Fruit fly (Drosophila melanogaster) whole organism, embryonic: ENCODE results near the gene Pat1.

Experiments
- B-H1 ChIP-seq: fragments of 200-800 bp; sonication (Bioruptor generic); IDR thresholded peaks from 3 replicates; pipeline ENCODE4 v1.3.6; 2022; ENCODE audit warnings: missing biosample characterization, missing genetic modification characterization
- C15 ChIP-seq: fragments of 200-800 bp; sonication (Bioruptor generic); IDR thresholded peaks from 3 replicates; pipeline ENCODE4 v1.3.6; 2022; ENCODE audit warnings: missing biosample characterization, missing genetic modification characterization
- CG10431 ChIP-seq: fragments of 200-800 bp; sonication (Bioruptor generic); optimal IDR thresholded peaks from 3 replicates; lab custom pipeline; 2018; ENCODE audit warnings: missing biosample characterization, mild to moderate bottlenecking, missing genetic modification characterization
- CG11504 ChIP-seq: fragments of 200-800 bp; sonication (Bioruptor generic); optimal IDR thresholded peaks from 3 replicates; lab custom pipeline; 2019; ENCODE audit warnings: missing biosample characterization, mild to moderate bottlenecking, missing genetic modification characterization, moderate library complexity
- CG12236 ChIP-seq: fragments of 200-800 bp; sonication (Bioruptor generic); optimal IDR thresholded peaks from 2 replicates; lab custom pipeline; 2016; ENCODE audit warnings: missing biosample characterization, missing genetic modification characterization
- CG12659 ChIP-seq: fragments of 200-800 bp; sonication (Bioruptor generic); optimal IDR thresholded peaks from 3 replicates; lab custom pipeline; 2017; ENCODE audit warnings: mild to moderate bottlenecking, missing biosample characterization, missing genetic modification reagents, missing genetic modification characterization
- CG13775 ChIP-seq: fragments of 200-800 bp; sonication (Bioruptor generic); optimal IDR thresholded peaks from 3 replicates; lab custom pipeline; 2017; ENCODE audit warnings: missing biosample characterization, mild to moderate bottlenecking, missing genetic modification characterization
- CG14050 ChIP-seq: fragments of 200-800 bp; sonication (Bioruptor generic); IDR thresholded peaks from 3 replicates; pipeline ENCODE4 v1.3.6; 2022; ENCODE audit warnings: missing biosample characterization, missing genetic modification characterization
- CG15269 ChIP-seq: fragments of 200-800 bp; sonication (Bioruptor generic); optimal IDR thresholded peaks from 2 replicates; lab custom pipeline; 2018; ENCODE audit warnings: missing biosample characterization, mild to moderate bottlenecking, missing genetic modification characterization, moderate library complexity
- CG1647 ChIP-seq: fragments of 200-800 bp; sonication (Bioruptor generic); optimal IDR thresholded peaks from 3 replicates; lab custom pipeline; 2016; ENCODE audit warnings: missing biosample characterization, missing genetic modification characterization
- CG16815 ChIP-seq: fragments of 200-800 bp; sonication (Bioruptor generic); optimal IDR thresholded peaks from 3 replicates; lab custom pipeline; 2017; ENCODE audit warnings: missing biosample characterization, mild to moderate bottlenecking, missing genetic modification characterization
- CG1792 ChIP-seq: fragments of 200-800 bp; sonication (Bioruptor generic); optimal IDR thresholded peaks from 2 replicates; lab custom pipeline; 2016; ENCODE audit warnings: missing biosample characterization, missing genetic modification characterization
- CG2120 ChIP-seq: fragments of 200-800 bp; sonication (Bioruptor generic); optimal IDR thresholded peaks from 3 replicates; lab custom pipeline; 2016; ENCODE audit warnings: missing biosample characterization, missing genetic modification characterization
- CG2889 ChIP-seq: fragments of 200-800 bp; sonication (Bioruptor generic); IDR thresholded peaks from 3 replicates; pipeline ENCODE4 v1.3.6; 2022; ENCODE audit warnings: missing biosample characterization, missing genetic modification characterization
- CG31388 ChIP-seq: fragments of 200-800 bp; sonication (Bioruptor generic); optimal IDR thresholded peaks from 2 replicates; lab custom pipeline; 2016; ENCODE audit warnings: missing biosample characterization, missing genetic modification characterization
- CG33213 ChIP-seq: fragments of 200-800 bp; sonication (Bioruptor generic); optimal IDR thresholded peaks from 3 replicates; lab custom pipeline; 2016; ENCODE audit warnings: missing biosample characterization, missing genetic modification characterization
- CG34422 ChIP-seq: fragments of 200-800 bp; sonication (Bioruptor generic); IDR thresholded peaks from 3 replicates; pipeline ENCODE4 v1.3.6; 2022; ENCODE audit warnings: missing biosample characterization, missing genetic modification characterization
- CG4328 ChIP-seq: fragments of 200-800 bp; sonication (Bioruptor generic); optimal IDR thresholded peaks from 3 replicates; lab custom pipeline; 2017; ENCODE audit warnings: missing biosample characterization, missing genetic modification reagents, missing genetic modification characterization
- CG7839 ChIP-seq: fragments of 200-800 bp; sonication (Bioruptor generic); optimal IDR thresholded peaks from 3 replicates; lab custom pipeline; 2018; ENCODE audit warnings: missing biosample characterization, mild to moderate bottlenecking, missing genetic modification characterization, moderate library complexity
- CG9876 ChIP-seq: fragments of 200-800 bp; sonication (Bioruptor generic); optimal IDR thresholded peaks from 2 replicates; lab custom pipeline; 2016; ENCODE audit warnings: missing biosample characterization, missing genetic modification characterization
- D19A ChIP-seq: fragments of 200-800 bp; optimal IDR thresholded peaks from 3 replicates; lab custom pipeline; 2019; ENCODE audit warnings: missing biosample characterization, mild to moderate bottlenecking, missing genetic modification characterization, moderate library complexity
- Dip2 ChIP-seq: fragments of 200-800 bp; sonication (Bioruptor generic); IDR thresholded peaks from 2 replicates; pipeline ENCODE4 v1.3.6; 2022; ENCODE audit warnings: missing biosample characterization, missing genetic modification characterization
- Dll ChIP-seq: fragments of 200-800 bp; sonication (Bioruptor generic); IDR thresholded peaks from 4 replicates; pipeline ENCODE4 v1.3.6; 2022; ENCODE audit warnings: missing biosample characterization, missing genetic modification characterization; ENCODE audit not compliant: partially characterized antibody
- Doc3 ChIP-seq: fragments of 200-800 bp; sonication (Bioruptor generic); IDR thresholded peaks from 3 replicates; pipeline ENCODE4 v1.3.6; 2022; ENCODE audit warnings: missing biosample characterization, missing genetic modification characterization; ENCODE audit not compliant: partially characterized antibody
- Meics ChIP-seq: fragments of 200-800 bp; sonication (Bioruptor generic); optimal IDR thresholded peaks from 2 replicates; lab custom pipeline; 2017; ENCODE audit warnings: missing biosample characterization, mild to moderate bottlenecking, missing genetic modification characterization
- Mrtf ChIP-seq: fragments of 200-800 bp; sonication (Bioruptor generic); IDR thresholded peaks from 3 replicates; pipeline ENCODE4 v1.3.6; 2022; ENCODE audit warnings: missing biosample characterization, missing genetic modification characterization
- NFAT ChIP-seq: fragments of 200-800 bp; sonication (Bioruptor generic); IDR thresholded peaks from 2 replicates; pipeline ENCODE4 v1.3.6; 2022; ENCODE audit warnings: missing biosample characterization, missing genetic modification characterization
- Oaz ChIP-seq: fragments of 200-800 bp; sonication (Bioruptor generic); IDR thresholded peaks from 2 replicates; pipeline ENCODE4 v1.3.6; 2022; ENCODE audit warnings: missing biosample characterization, missing genetic modification characterization
- Pdp1 ChIP-seq, 2 experiments: fragments of 200-800 bp; sonication (Bioruptor generic); optimal IDR thresholded peaks; 3 replicates each; lab custom pipeline; 2016; ENCODE audit warnings: missing biosample characterization in 2 of 2, missing genetic modification characterization in 2 of 2, mild to moderate bottlenecking in 1 of 2, moderate library complexity in 1 of 2
- Ptx1 ChIP-seq: fragments of 200-800 bp; sonication (Bioruptor generic); IDR thresholded peaks from 2 replicates; pipeline ENCODE4 v1.3.6; 2022; ENCODE audit warnings: missing biosample characterization, missing genetic modification characterization
- Sox102F ChIP-seq: fragments of 200-800 bp; sonication (Bioruptor generic); optimal IDR thresholded peaks from 2 replicates; lab custom pipeline; 2018; ENCODE audit warnings: missing biosample characterization, mild to moderate bottlenecking, missing genetic modification characterization, moderate library complexity
- Xbp1 ChIP-seq: fragments of 200-800 bp; sonication (Bioruptor generic); optimal IDR thresholded peaks from 3 replicates; lab custom pipeline; 2016; ENCODE audit warnings: missing biosample characterization, mild to moderate bottlenecking, missing genetic modification characterization
- ab ChIP-seq: fragments of 200-800 bp; sonication (Bioruptor generic); optimal IDR thresholded peaks from 2 replicates; lab custom pipeline; 2016; ENCODE audit warnings: missing biosample characterization, missing genetic modification characterization
- ase ChIP-seq: fragments of 200-800 bp; sonication (Bioruptor generic); IDR thresholded peaks from 3 replicates; pipeline ENCODE4 v1.3.6; 2022; ENCODE audit warnings: missing biosample characterization, missing genetic modification characterization
- chinmo ChIP-seq: fragments of 200-800 bp; sonication (Bioruptor generic); IDR thresholded peaks from 4 replicates; pipeline ENCODE4 v1.3.6; 2022; ENCODE audit warnings: missing biosample characterization, missing genetic modification characterization; ENCODE audit not compliant: partially characterized antibody
- chm ChIP-seq: fragments of 200-800 bp; sonication (Bioruptor generic); IDR thresholded peaks from 2 replicates; pipeline ENCODE4 v1.3.6; 2022; ENCODE audit warnings: missing biosample characterization, missing genetic modification characterization
- esg ChIP-seq: fragments of 200-800 bp; sonication (Bioruptor generic); conservative IDR thresholded peaks from 2 replicates; pipeline ENCODE4 v1.3.6; 2022; ENCODE audit warnings: missing biosample characterization, missing genetic modification characterization
- grau ChIP-seq: fragments of 200-800 bp; optimal IDR thresholded peaks from 3 replicates; lab custom pipeline; 2019; ENCODE audit warnings: missing biosample characterization, mild to moderate bottlenecking, missing genetic modification characterization, moderate library complexity
- mam ChIP-seq: fragments of 200-800 bp; sonication (Bioruptor generic); optimal IDR thresholded peaks from 3 replicates; lab custom pipeline; 2016; ENCODE audit warnings: missing biosample characterization, missing genetic modification characterization
- nmo ChIP-seq: fragments of 200-800 bp; sonication (Bioruptor generic); optimal IDR thresholded peaks from 2 replicates; lab custom pipeline; 2018; ENCODE audit warnings: missing biosample characterization, mild to moderate bottlenecking, missing genetic modification characterization, moderate library complexity
- prd ChIP-seq, 3 experiments: fragments of >200 bp in 2 of 3; fragments of 200-800 bp in 1 of 3; sonication (Bioruptor generic) in 1 of 3; optimal IDR thresholded peaks in 2 of 3; IDR thresholded peaks in 1 of 3; 2 replicates in 2 of 3; 3 replicates in 1 of 3; pipeline versions ENCODE4 v1.3.6 to Lab custom; 2017 to 2022; ENCODE audit warnings: missing biosample characterization in 1 of 3, missing genetic modification characterization in 1 of 3
- salm ChIP-seq: fragments of 200-800 bp; sonication (Bioruptor generic); optimal IDR thresholded peaks from 2 replicates; lab custom pipeline; 2018; ENCODE audit warnings: missing biosample characterization, mild to moderate bottlenecking, missing genetic modification characterization
- sens ChIP-seq: fragments of 200-800 bp; sonication (Bioruptor generic); peaks from one replicate; lab custom pipeline; 2016; ENCODE audit warnings: missing biosample characterization, missing genetic modification characterization
- sens-2 ChIP-seq: fragments of 200-800 bp; sonication (Bioruptor generic); IDR thresholded peaks from 2 replicates; pipeline ENCODE4 v1.3.6; 2022; ENCODE audit warnings: missing biosample characterization, missing genetic modification characterization
- tgo ChIP-seq: fragments of 200-800 bp; sonication (Bioruptor generic); IDR thresholded peaks from 3 replicates; pipeline ENCODE4 v1.3.6; 2022; ENCODE audit warnings: missing biosample characterization, missing genetic modification characterization
- ttk ChIP-seq: fragments of 200-800 bp; sonication (Bioruptor generic); IDR thresholded peaks from 2 replicates; pipeline ENCODE4 v2.1.2; 2022; ENCODE audit warnings: missing biosample characterization, missing genetic modification characterization
- tx ChIP-seq: fragments of 200-800 bp; sonication (Bioruptor generic); optimal IDR thresholded peaks from 2 replicates; lab custom pipeline; 2016; ENCODE audit warnings: missing biosample characterization, missing genetic modification characterization
- unpg ChIP-seq: fragments of 200-800 bp; sonication (Bioruptor generic); optimal IDR thresholded peaks from 3 replicates; lab custom pipeline; 2018; ENCODE audit warnings: missing biosample characterization, mild to moderate bottlenecking, missing genetic modification characterization, moderate library complexity

Pat1 gene

dm6 chrX:6573799-6574198 lies 16.8 kb upstream of the Pat1 start:
- TF ChIP-seq Pdp1 (GFP tag; optimal IDR thresholded peaks at IDR 0.05; lab: Kevin White, UChicago) = peak in 1 of 2 experiments; percentile 3
- TF ChIP-seq CG12236 (GFP tag; lab: Kevin White, UChicago) = no peak
- TF ChIP-seq sens (GFP tag; lab: Kevin White, UChicago) = peak; percentile 31
- TF ChIP-seq, all 482 proteins: peak for 2

- TF ChIP-seq NFAT (GFP tag; lab: Robert Waterston, UW) (0 out of 2 replicates have a peak, but pooled peaks have one; percentile 27), CG13775 (GFP tag; lab: Kevin White, UChicago) (no peak), CG34422 (0 out of 3 replicates have a peak, but pooled peaks have one; percentile 10), B-H1 (GFP tag; lab: Robert Waterston, UW) (no peak), sens-2 (0 out of 2 replicates have a peak, but pooled peaks have one; percentile 23), CG1792 (no peak), CG16815 (GFP tag; lab: Kevin White, UChicago) (no peak), Oaz (GFP tag; lab: Robert Waterston, UW) (peak; percentile 36; the same call in 1 of the 2 replicates), nmo (GFP tag; lab: Kevin White, UChicago) (no peak), CG7839 (tag; lab: Kevin White, UChicago) (peak; percentile 28), chinmo (GFP tag; lab: Robert Waterston, UW) (no peak), ab (no peak), mam (peak; percentile 14), CG1647 (GFP tag; lab: Kevin White, UChicago) (peak; percentile 22), unpg (GFP tag; lab: Kevin White, UChicago) (peak; percentile 27), salm (no peak), Doc3 (GFP tag; lab: Robert Waterston, UW) (no peak), CG9876 (GFP tag; lab: Kevin White, UChicago) (no peak), chm (GFP tag; lab: Robert Waterston, UW) (no peak), CG12236 (GFP tag; lab: Kevin White, UChicago) (no peak), CG15269 (tag; lab: Kevin White, UChicago) (peak; percentile 4), tgo (GFP tag; lab: Robert Waterston, UW) (peak; percentile 49; the same call in 2 of the 3 replicates), CG11504 (tag; lab: Kevin White, UChicago) (peak; percentile 54), Sox102F (GFP tag; lab: Kevin White, UChicago) (peak; percentile 31), CG33213 (GFP tag; lab: Kevin White, UChicago) (no peak), Xbp1 (GFP tag; lab: Kevin White, UChicago) (peak; percentile 15), ttk (0 out of 2 replicates have a peak, but pooled peaks have one; percentile 31), Dip2 (no peak), CG12659 (GFP tag; lab: Kevin White, UChicago) (no peak), D19A (tag; lab: Kevin White, UChicago) (no peak), tx (no peak), ase (GFP tag; lab: Robert Waterston, UW) (peak; percentile 45; the same call in 1 of the 3 replicates), CG31388 (GFP tag; lab: Kevin White, UChicago) (no peak), CG2889 (0 out of 3 replicates have a peak, but pooled peaks have one; percentile 37), Meics (no peak), CG14050 (0 out of 3 replicates have a peak, but pooled peaks have one; percentile 14), Dll (GFP tag; lab: Robert Waterston, UW) (no peak), grau (tag; lab: Kevin White, UChicago) (peak; percentile 18), CG2120 (GFP tag; lab: Kevin White, UChicago) (peak; percentile 33), CG4328 (GFP tag; lab: Kevin White, UChicago) (no peak), C15 (GFP tag; lab: Robert Waterston, UW) (no peak), esg (peak; percentile 36; the same call in 1 of the 2 replicates), Mrtf (no peak), CG10431 (GFP tag; lab: Kevin White, UChicago) (no peak), prd (optimal IDR thresholded peaks at IDR 0.05; lab: Kevin White, UChicago) (no peak), prd (GFP tag; IDR thresholded peaks at IDR 0.05; lab: Robert Waterston, UW) (peak; percentile 49; the same call in 1 of the 3 replicates), Ptx1 (peak; percentile 60)
Observed at dm6 chrX:6574488-6574887, 16.1 kb upstream of the Pat1 start.
